Worm (Caenorhabditis elegans): ENCODE results near the gene C18H7.1.

ce11 chrIV:649365-649764 is 34.0 kb downstream of the C18H7.1 start, which contains the start of gene K11H12.9:
- TF ChIP-seq pha-4 (tag; optimal IDR thresholded peaks at IDR 0.05) (no peak), rec-8 (tag; optimal IDR thresholded peaks at IDR 0.05) (no peak), F33H1.4 (GFP tag; IDR thresholded peaks at IDR 0.05) (no peak), ama-1 (optimal IDR thresholded peaks at IDR 0.05) (no peak), ama-1 (GFP tag; optimal IDR thresholded peaks at IDR 0.05) (no peak), lir-1 (GFP tag; conservative IDR thresholded peaks at IDR 0.05) (no peak), snpc-1.3 (tag; optimal IDR thresholded peaks at IDR 0.05; ENCODE audit: insufficient read depth) (no peak), snpc-1.1 (tag; optimal IDR thresholded peaks at IDR 0.05; ENCODE audit: insufficient read depth) (no peak)

Data from whole organism, young adult.